Fruit fly (Drosophila melanogaster): ENCODE data around the gene CG15715.

- TF ChIP-seq psq (optimal IDR thresholded peaks at IDR 0.05), result no peak
- no peak for TF ChIP-seq Sin3A (optimal IDR thresholded peaks at IDR 0.05)
Measured at dm6 chr3L:15794311-15794710, 43.0 kb downstream of the CG15715 start.

All from Kc167 (cell line).